Fruit fly (Drosophila melanogaster): ENCODE results near the gene CG43867.

- peak; percentile 82 for TF ChIP-seq CG6163 (GFP tag; IDR thresholded peaks at IDR 0.05)
- peak; percentile 81 for TF ChIP-seq Met (GFP tag; optimal IDR thresholded peaks at IDR 0.05)
- peak; percentile 44 for TF ChIP-seq Ets21C (GFP tag; optimal IDR thresholded peaks at IDR 0.05)
- TF ChIP-seq Hr4 (GFP tag; optimal IDR thresholded peaks at IDR 0.05) = no peak
- peak; percentile 72 for TF ChIP-seq achi (GFP tag; optimal IDR thresholded peaks at IDR 0.05)
- peak; percentile 14 for TF ChIP-seq CG16779 (tag; optimal IDR thresholded peaks at IDR 0.05)
- no peak for TF ChIP-seq dac (GFP tag; optimal IDR thresholded peaks at IDR 0.05)
- TF ChIP-seq CG11762 (GFP tag; optimal IDR thresholded peaks at IDR 0.05; ENCODE audit: insufficient read depth) = no peak
- no peak for TF ChIP-seq fd85E (GFP tag; optimal IDR thresholded peaks at IDR 0.05)
These were observed 152.6 kb downstream of the CG43867 start for dm6 chrX:775184-775583.
